Worm (Caenorhabditis elegans): ENCODE results near the gene cdh-7.

ce11 chrII:14866156-14866555 is 23.1 kb downstream of the cdh-7 start:
- no peak for TF ChIP-seq B0019.2 (GFP tag; conservative IDR thresholded peaks at IDR 0.05)
- no peak for TF ChIP-seq ama-1 (optimal IDR thresholded peaks at IDR 0.05)
- TF ChIP-seq ama-1 (GFP tag; optimal IDR thresholded peaks at IDR 0.05), result no peak
- TF ChIP-seq xnd-1 (tag; optimal IDR thresholded peaks at IDR 0.05), result no peak
- TF ChIP-seq ceh-91 (GFP tag; IDR thresholded peaks at IDR 0.05), result no peak
- no peak for TF ChIP-seq dpl-1 (GFP tag; optimal IDR thresholded peaks at IDR 0.05)
- TF ChIP-seq nhr-27 (tag; optimal IDR thresholded peaks at IDR 0.05), result no peak
- TF ChIP-seq lin-35 (GFP tag; optimal IDR thresholded peaks at IDR 0.05), result no peak
- TF ChIP-seq mel-28 (tag; optimal IDR thresholded peaks at IDR 0.05; ENCODE audit: borderline replicate concordance), result no peak
- no peak for TF ChIP-seq F49E8.2 (tag; optimal IDR thresholded peaks at IDR 0.05; ENCODE audit: insufficient read depth)
